Worm (Caenorhabditis elegans): ENCODE measurements around the gene B0454.26.

Gene B0454.26

ce11 chrII:3038453-3038909 lies at the start of gene B0454.26, which contains the start of gene B0454.5:
TSS of gene B0454.26 (minus strand) at chrII:3038553.
TSS of gene B0454.5 (plus strand) at chrII:3038859.
- TF ChIP-seq klf-2 (GFP tag; conservative IDR thresholded peaks at IDR 0.05) (no peak), ztf-29 (GFP tag; IDR thresholded peaks at IDR 0.05) (no peak), ref-1 (GFP tag; conservative IDR thresholded peaks at IDR 0.05) (no peak)

- TF ChIP-seq ztf-23 (GFP tag; IDR thresholded peaks at IDR 0.05) (no peak), med-1 (GFP tag; optimal IDR thresholded peaks at IDR 0.05; ENCODE audit: insufficient read depth) (no peak), cog-1 (tag; optimal IDR thresholded peaks at IDR 0.05) (no peak)
These were observed 48.8 kb upstream of the B0454.26 start for ce11 chrII:3087134-3087533.

ce11 chrII:3078496-3078895 lies 40.1 kb upstream of the B0454.26 start, which contains the start of gene copb-1:
TSS of gene copb-1 (plus strand) at chrII:3078796.
- TF ChIP-seq flt-1 (GFP tag; IDR thresholded peaks at IDR 0.05), result no peak
- no peak for TF ChIP-seq cog-1 (tag; optimal IDR thresholded peaks at IDR 0.05)
- TF ChIP-seq ztf-29 (GFP tag; IDR thresholded peaks at IDR 0.05), result no peak
- TF ChIP-seq klf-2 (GFP tag; conservative IDR thresholded peaks at IDR 0.05), result no peak
- no peak for TF ChIP-seq ref-1 (GFP tag; conservative IDR thresholded peaks at IDR 0.05)
- TF ChIP-seq med-1 (GFP tag; optimal IDR thresholded peaks at IDR 0.05; ENCODE audit: insufficient read depth), result no peak
- TF ChIP-seq T22C8.4 (GFP tag; IDR thresholded peaks at IDR 0.05), result no peak
- TF ChIP-seq ztf-23 (GFP tag; IDR thresholded peaks at IDR 0.05), result no peak
- no peak for TF ChIP-seq tab-1 (GFP tag; IDR thresholded peaks at IDR 0.05)

- TF ChIP-seq flt-1 (GFP tag; IDR thresholded peaks at IDR 0.05) (peak; percentile 64; the same call in 1 of the 2 replicates), ztf-23 (GFP tag; IDR thresholded peaks at IDR 0.05) (peak; percentile 63), ztf-29 (GFP tag; IDR thresholded peaks at IDR 0.05) (no peak), cog-1 (tag; optimal IDR thresholded peaks at IDR 0.05) (peak; percentile 57), klf-2 (GFP tag; conservative IDR thresholded peaks at IDR 0.05) (no peak)
These were observed 38.6 kb upstream of the B0454.26 start, which contains the start of gene Y25C1A.8 for ce11 chrII:3076915-3077314. TSS of gene Y25C1A.8 (minus strand) at chrII:3076959.

ce11 chrII:3071012-3071749 lies 32.8 kb upstream of the B0454.26 start, which contains the start of gene Y25C1A.7:
TSS of gene Y25C1A.7 (minus strand) at chrII:3071062.
- TF ChIP-seq ztf-23 (GFP tag; IDR thresholded peaks at IDR 0.05), result no peak
- TF ChIP-seq T22C8.4 (GFP tag; IDR thresholded peaks at IDR 0.05), result 0 out of 2 replicates have a peak, but pooled peaks have one; percentile 15
- peak; percentile 13; the same call in 1 of the 2 replicates for TF ChIP-seq ztf-29 (GFP tag; IDR thresholded peaks at IDR 0.05)

- TF ChIP-seq ref-1 (GFP tag; conservative IDR thresholded peaks at IDR 0.05) (no peak), ztf-29 (GFP tag; IDR thresholded peaks at IDR 0.05) (no peak), T22C8.4 (GFP tag; IDR thresholded peaks at IDR 0.05) (peak; percentile 89), med-1 (GFP tag; optimal IDR thresholded peaks at IDR 0.05; ENCODE audit: insufficient read depth) (no peak)
These were observed 31.8 kb upstream of the B0454.26 start for ce11 chrII:3070182-3070581.

- TF ChIP-seq ref-1 (GFP tag; conservative IDR thresholded peaks at IDR 0.05) (no peak), flt-1 (GFP tag; IDR thresholded peaks at IDR 0.05) (no peak), ztf-29 (GFP tag; IDR thresholded peaks at IDR 0.05) (no peak), T22C8.4 (GFP tag; IDR thresholded peaks at IDR 0.05) (peak; percentile 21; the same call in 1 of the 2 replicates)
These were observed 30.3 kb upstream of the B0454.26 start for ce11 chrII:3068646-3069045.

- TF ChIP-seq ztf-29 (GFP tag; IDR thresholded peaks at IDR 0.05) (no peak), tab-1 (GFP tag; IDR thresholded peaks at IDR 0.05) (no peak), T22C8.4 (GFP tag; IDR thresholded peaks at IDR 0.05) (peak; percentile 89), ref-1 (GFP tag; conservative IDR thresholded peaks at IDR 0.05) (no peak), ztf-23 (GFP tag; IDR thresholded peaks at IDR 0.05) (no peak), flt-1 (GFP tag; IDR thresholded peaks at IDR 0.05) (no peak), med-1 (GFP tag; optimal IDR thresholded peaks at IDR 0.05; ENCODE audit: insufficient read depth) (no peak)
These were observed 29.5 kb upstream of the B0454.26 start for ce11 chrII:3067896-3068295.

- no peak for TF ChIP-seq ztf-23 (GFP tag; IDR thresholded peaks at IDR 0.05)
- TF ChIP-seq T22C8.4 (GFP tag; IDR thresholded peaks at IDR 0.05), result peak; percentile 67; the same call in 1 of the 2 replicates
- no peak for TF ChIP-seq med-1 (GFP tag; optimal IDR thresholded peaks at IDR 0.05; ENCODE audit: insufficient read depth)
These were observed 29.1 kb upstream of the B0454.26 start for ce11 chrII:3067447-3067846.

ce11 chrII:3066401-3066800 lies 28.0 kb upstream of the B0454.26 start:
- TF ChIP-seq cog-1 (tag; optimal IDR thresholded peaks at IDR 0.05) (no peak), ztf-29 (GFP tag; IDR thresholded peaks at IDR 0.05) (no peak), T22C8.4 (GFP tag; IDR thresholded peaks at IDR 0.05) (0 out of 2 replicates have a peak, but pooled peaks have one; percentile 50)

ce11 chrII:3065086-3065485 lies 26.7 kb upstream of the B0454.26 start:
- no peak for TF ChIP-seq T22C8.4 (GFP tag; IDR thresholded peaks at IDR 0.05)
- TF ChIP-seq klf-2 (GFP tag; conservative IDR thresholded peaks at IDR 0.05), result no peak
- no peak for TF ChIP-seq tab-1 (GFP tag; IDR thresholded peaks at IDR 0.05)
- no peak for TF ChIP-seq flt-1 (GFP tag; IDR thresholded peaks at IDR 0.05)
- no peak for TF ChIP-seq ztf-23 (GFP tag; IDR thresholded peaks at IDR 0.05)
- no peak for TF ChIP-seq ztf-29 (GFP tag; IDR thresholded peaks at IDR 0.05)
- TF ChIP-seq med-1 (GFP tag; optimal IDR thresholded peaks at IDR 0.05; ENCODE audit: insufficient read depth), result no peak
